Fruit fly (Drosophila melanogaster) whole organism, embryonic: Measurements from ENCODE around the gene CG10132.

Experiments
- Ada2b ChIP-seq: fragments of 200-800 bp; sonication (Bioruptor generic); IDR thresholded peaks from 2 replicates; pipeline ENCODE4 v1.3.6; 2022; ENCODE audit warnings: missing biosample characterization, missing genetic modification characterization
- Atf3 ChIP-seq: fragments of 200-800 bp; sonication (Bioruptor generic); optimal IDR thresholded peaks from 3 replicates; lab custom pipeline; 2016; ENCODE audit warnings: missing biosample characterization, missing genetic modification characterization
- CG10654 ChIP-seq: fragments of 200-800 bp; sonication (Bioruptor generic); optimal IDR thresholded peaks from 2 replicates; lab custom pipeline; 2016; ENCODE audit warnings: missing biosample characterization, missing genetic modification characterization
- CG12236 ChIP-seq: fragments of 200-800 bp; sonication (Bioruptor generic); optimal IDR thresholded peaks from 2 replicates; lab custom pipeline; 2016; ENCODE audit warnings: missing biosample characterization, missing genetic modification characterization
- CG12299 ChIP-seq: fragments of 200-800 bp; sonication (Bioruptor generic); optimal IDR thresholded peaks from 2 replicates; lab custom pipeline; 2018; ENCODE audit warnings: missing biosample characterization, mild to moderate bottlenecking, missing genetic modification characterization
- CG13424 ChIP-seq: fragments of 200-800 bp; sonication (Bioruptor generic); optimal IDR thresholded peaks from 2 replicates; lab custom pipeline; 2019; ENCODE audit warnings: missing biosample characterization, mild to moderate bottlenecking, missing genetic modification characterization, moderate library complexity
- CG14014 ChIP-seq: fragments of 200-800 bp; sonication (Bioruptor generic); IDR thresholded peaks from 2 replicates; pipeline ENCODE4 v1.3.6; 2022; ENCODE audit warnings: missing biosample characterization, missing genetic modification characterization
- CG14965 ChIP-seq: fragments of 200-800 bp; sonication (Bioruptor generic); optimal IDR thresholded peaks from 2 replicates; lab custom pipeline; 2016; ENCODE audit warnings: missing biosample characterization, missing genetic modification characterization, borderline replicate concordance
- CG1603 ChIP-seq: fragments of 200-800 bp; sonication (Bioruptor generic); optimal IDR thresholded peaks from 2 replicates; lab custom pipeline; 2019; ENCODE audit warnings: missing biosample characterization, mild to moderate bottlenecking, missing genetic modification characterization, moderate library complexity
- CG2116 ChIP-seq: fragments of 200-800 bp; sonication (Bioruptor generic); optimal IDR thresholded peaks from 3 replicates; lab custom pipeline; 2018; ENCODE audit warnings: missing biosample characterization, mild to moderate bottlenecking, missing genetic modification characterization
- CG2129 ChIP-seq: fragments of 200-800 bp; sonication (Bioruptor generic); IDR thresholded peaks from 2 replicates; pipeline ENCODE4 v1.3.6; 2022; ENCODE audit warnings: missing biosample characterization, missing genetic modification characterization; ENCODE audit not compliant: partially characterized antibody
- CG30403 ChIP-seq: fragments of 200-800 bp; sonication (Bioruptor generic); optimal IDR thresholded peaks from 3 replicates; lab custom pipeline; 2016; ENCODE audit warnings: missing biosample characterization, missing genetic modification characterization
- CG31441 ChIP-seq: fragments of 200-800 bp; sonication (Bioruptor generic); IDR thresholded peaks from 2 replicates; pipeline ENCODE4 v1.3.6; 2022; ENCODE audit warnings: missing biosample characterization, missing genetic modification characterization
- CG33213 ChIP-seq: fragments of 200-800 bp; sonication (Bioruptor generic); optimal IDR thresholded peaks from 3 replicates; lab custom pipeline; 2016; ENCODE audit warnings: missing biosample characterization, missing genetic modification characterization
- CG3838 ChIP-seq: fragments of 200-800 bp; sonication (Bioruptor generic); optimal IDR thresholded peaks from 3 replicates; lab custom pipeline; 2016; ENCODE audit warnings: missing biosample characterization, missing genetic modification characterization
- CG4820 ChIP-seq: fragments of 200-800 bp; sonication (Bioruptor generic); optimal IDR thresholded peaks from 3 replicates; lab custom pipeline; 2016; ENCODE audit warnings: missing biosample characterization, missing genetic modification characterization
- CG6813 ChIP-seq: fragments of 200-800 bp; sonication (Bioruptor generic); optimal IDR thresholded peaks from 2 replicates; lab custom pipeline; 2017; ENCODE audit warnings: missing biosample characterization, missing genetic modification characterization, mild to moderate bottlenecking, moderate library complexity, missing genetic modification reagents
- CG8359 ChIP-seq: fragments of 200-800 bp; sonication (Bioruptor generic); optimal IDR thresholded peaks from 2 replicates; lab custom pipeline; 2017; ENCODE audit warnings: missing biosample characterization, mild to moderate bottlenecking, missing genetic modification characterization, borderline replicate concordance
- CG9727 ChIP-seq: fragments of 200-800 bp; sonication (Bioruptor generic); optimal IDR thresholded peaks from 3 replicates; lab custom pipeline; 2017; ENCODE audit warnings: missing biosample characterization, mild to moderate bottlenecking, missing genetic modification characterization
- Camta ChIP-seq: fragments of 200-800 bp; sonication (Bioruptor generic); optimal IDR thresholded peaks from 2 replicates; lab custom pipeline; 2016; ENCODE audit warnings: missing biosample characterization, missing genetic modification characterization
- CoRest ChIP-seq: fragments of 200-800 bp; sonication (Bioruptor generic); optimal IDR thresholded peaks from 3 replicates; lab custom pipeline; 2018; ENCODE audit warnings: missing biosample characterization, mild to moderate bottlenecking, missing genetic modification characterization, moderate library complexity
- GATAe ChIP-seq: fragments of 200-800 bp; sonication (Bioruptor generic); conservative IDR thresholded peaks from 2 replicates; pipeline ENCODE4 v1.3.6; 2022; ENCODE audit warnings: missing biosample characterization, missing genetic modification characterization
- Gsc ChIP-seq: fragments of 200-800 bp; sonication (Bioruptor generic); IDR thresholded peaks from 2 replicates; pipeline ENCODE4 v1.3.6; 2022; ENCODE audit warnings: missing biosample characterization, missing genetic modification characterization
- HmgZ ChIP-seq: fragments of 200-800 bp; sonication (Bioruptor generic); optimal IDR thresholded peaks from 2 replicates; lab custom pipeline; 2018; ENCODE audit warnings: missing biosample characterization, mild to moderate bottlenecking, missing genetic modification characterization
- Lpt ChIP-seq: fragments of >200 bp; optimal IDR thresholded peaks from 2 replicates; lab custom pipeline; 2018; ENCODE audit warnings: missing biosample characterization, missing genetic modification characterization
- Med ChIP-seq: fragments of 200-800 bp; sonication (Bioruptor generic); peaks from one replicate; lab custom pipeline; 2016; ENCODE audit warnings: missing biosample characterization, missing genetic modification characterization, mild to moderate bottlenecking, inconsistent platforms, moderate library complexity
- Mrtf ChIP-seq: fragments of 200-800 bp; sonication (Bioruptor generic); IDR thresholded peaks from 3 replicates; pipeline ENCODE4 v1.3.6; 2022; ENCODE audit warnings: missing biosample characterization, missing genetic modification characterization
- Nf-YA ChIP-seq: fragments of 200-800 bp; sonication (Bioruptor generic); IDR thresholded peaks from 2 replicates; pipeline ENCODE4 v1.3.6; 2022; ENCODE audit warnings: missing biosample characterization, missing genetic modification characterization
- Ravus ChIP-seq: fragments of 200-800 bp; sonication (Bioruptor generic); IDR thresholded peaks from 2 replicates; pipeline ENCODE4 v1.3.6; 2022; ENCODE audit warnings: missing biosample characterization, missing genetic modification characterization
- Six4 ChIP-seq: fragments of 200-800 bp; sonication (Bioruptor generic); optimal IDR thresholded peaks from 2 replicates; lab custom pipeline; 2016; ENCODE audit warnings: missing biosample characterization, missing genetic modification characterization
- TFAM ChIP-seq: fragments of 200-800 bp; sonication (Bioruptor generic); optimal IDR thresholded peaks from 2 replicates; lab custom pipeline; 2017; ENCODE audit warnings: missing biosample characterization, missing genetic modification characterization, inconsistent platforms
- Vsx1 ChIP-seq: fragments of 200-800 bp; sonication (Bioruptor generic); optimal IDR thresholded peaks from 2 replicates; lab custom pipeline; 2017; ENCODE audit warnings: missing biosample characterization, mild to moderate bottlenecking, missing genetic modification characterization, missing genetic modification reagents
- YL-1 ChIP-seq: fragments of 200-800 bp; sonication (Bioruptor generic); optimal IDR thresholded peaks from 3 replicates; lab custom pipeline; 2017; ENCODE audit warnings: missing biosample characterization, mild to moderate bottlenecking, missing genetic modification characterization
- ac ChIP-seq: fragments of 200-800 bp; sonication (Bioruptor generic); optimal IDR thresholded peaks from 3 replicates; lab custom pipeline; 2017; ENCODE audit warnings: missing biosample characterization, mild to moderate bottlenecking, missing genetic modification characterization
- ap ChIP-seq: fragments of 200-800 bp; sonication (Bioruptor generic); IDR thresholded peaks from 2 replicates; pipeline ENCODE4 v1.3.6; 2022; ENCODE audit warnings: missing biosample characterization, missing genetic modification characterization
- bigmax ChIP-seq: fragments of 200-800 bp; sonication (Bioruptor generic); optimal IDR thresholded peaks from 2 replicates; lab custom pipeline; 2018; ENCODE audit warnings: missing biosample characterization, mild to moderate bottlenecking, missing genetic modification characterization
- chm ChIP-seq: fragments of 200-800 bp; sonication (Bioruptor generic); IDR thresholded peaks from 2 replicates; pipeline ENCODE4 v1.3.6; 2022; ENCODE audit warnings: missing biosample characterization, missing genetic modification characterization
- ci ChIP-seq: fragments of 200-800 bp; sonication (Bioruptor generic); IDR thresholded peaks from 3 replicates; pipeline ENCODE4 v1.3.6; 2022; ENCODE audit warnings: missing biosample characterization, missing genetic modification characterization
- cwo ChIP-seq: fragments of 200-800 bp; sonication (Bioruptor generic); optimal IDR thresholded peaks from 3 replicates; lab custom pipeline; 2017; ENCODE audit warnings: missing biosample characterization, missing genetic modification characterization, mild to moderate bottlenecking, moderate library complexity, missing genetic modification reagents
- dan ChIP-seq: fragments of 200-800 bp; sonication (Bioruptor generic); IDR thresholded peaks from 2 replicates; pipeline ENCODE4 v1.3.6; 2022; ENCODE audit warnings: missing biosample characterization, missing genetic modification characterization
- dm ChIP-seq: fragments of 200-800 bp; sonication (Bioruptor generic); optimal IDR thresholded peaks from 3 replicates; lab custom pipeline; 2016; ENCODE audit warnings: missing biosample characterization, missing genetic modification characterization
- en ChIP-seq: fragments of 200-800 bp; sonication (Bioruptor generic); optimal IDR thresholded peaks from 2 replicates; lab custom pipeline; 2016; ENCODE audit warnings: missing biosample characterization, missing genetic modification characterization
- gce ChIP-seq: fragments of 200-800 bp; sonication (Bioruptor generic); IDR thresholded peaks from 3 replicates; pipeline ENCODE4 v1.3.6; 2022; ENCODE audit warnings: missing biosample characterization, missing genetic modification characterization
- ham ChIP-seq: fragments of 200-800 bp; sonication (Bioruptor generic); IDR thresholded peaks from 2 replicates; pipeline ENCODE4 v1.3.6; 2022; ENCODE audit warnings: missing biosample characterization, missing genetic modification characterization
- nau ChIP-seq: fragments of 200-800 bp; sonication (Bioruptor generic); optimal IDR thresholded peaks from 3 replicates; lab custom pipeline; 2017; ENCODE audit warnings: missing biosample characterization, mild to moderate bottlenecking, missing genetic modification characterization, missing genetic modification reagents
- pan ChIP-seq, 4 experiments: fragments of >200 bp in 3 of 4; fragments of 200-800 bp in 1 of 4; sonication (Bioruptor generic) in 1 of 4; optimal IDR thresholded peaks in 3 of 4; IDR thresholded peaks in 1 of 4; 2 replicates each; pipeline versions ENCODE4 v1.3.6 to Lab custom; 2017 to 2022; ENCODE audit warnings: missing biosample characterization in 2 of 4, missing genetic modification characterization in 2 of 4, mixed read lengths in 1 of 4
- pho ChIP-seq: fragments of 200-800 bp; sonication (Bioruptor generic); optimal IDR thresholded peaks from 2 replicates; lab custom pipeline; 2016; ENCODE audit warnings: missing biosample characterization, missing genetic modification characterization
- so ChIP-seq: fragments of 200-800 bp; sonication (Bioruptor generic); IDR thresholded peaks from 3 replicates; pipeline ENCODE4 v1.3.6; 2022; ENCODE audit warnings: missing biosample characterization, missing genetic modification characterization
- unc-4 ChIP-seq: fragments of 200-800 bp; sonication (Bioruptor generic); IDR thresholded peaks from 2 replicates; pipeline ENCODE4 v1.3.6; 2022; ENCODE audit warnings: missing biosample characterization, missing genetic modification characterization; ENCODE audit not compliant: partially characterized antibody
- vnd ChIP-seq: fragments of 200-800 bp; sonication (Bioruptor generic); IDR thresholded peaks from 3 replicates; pipeline ENCODE4 v1.3.6; 2022; ENCODE audit warnings: missing biosample characterization, missing genetic modification characterization; ENCODE audit not compliant: partially characterized antibody

CG10132 gene

dm6 chr2L:19528308-19528707 lies 9.7 kb downstream of the CG10132 start (continued):
- TF ChIP-seq pan (optimal IDR thresholded peaks at IDR 0.05; lab: Kevin White, UChicago) (no peak), pan (GFP tag; optimal IDR thresholded peaks at IDR 0.05 in 1 of 2, IDR thresholded peaks at IDR 0.05 in 1 of 2) (peak in 1 of 2 experiments; percentile 98), pho (GFP tag; lab: Kevin White, UChicago) (peak; percentile 98), nau (no peak), Lpt (no peak), cwo (GFP tag; lab: Kevin White, UChicago) (peak; percentile 97), CG1603 (peak; percentile 86), Camta (GFP tag; lab: Kevin White, UChicago) (peak; percentile 92), vnd (no peak), Vsx1 (GFP tag; lab: Kevin White, UChicago) (peak; percentile 87), Mrtf (peak; percentile 95), Gsc (peak; percentile 66), Six4 (GFP tag; lab: Kevin White, UChicago) (peak; percentile 84), en (GFP tag; lab: Kevin White, UChicago) (peak; percentile 26), CG31441 (GFP tag; lab: Robert Waterston, UW) (peak; percentile 84), CG9727 (peak; percentile 95), Med (GFP tag; lab: Kevin White, UChicago) (peak; percentile 100), ap (GFP tag; lab: Robert Waterston, UW) (peak; percentile 81), CG2129 (no peak), Ravus (GFP tag; lab: Robert Waterston, UW) (peak; percentile 88), GATAe (GFP tag; lab: Robert Waterston, UW) (peak; percentile 95), dm (GFP tag; lab: Kevin White, UChicago) (peak; percentile 85), Nf-YA (peak; percentile 87), CG12299 (tag; lab: Kevin White, UChicago) (peak; percentile 95), so (GFP tag; lab: Robert Waterston, UW) (peak; percentile 95), bigmax (GFP tag; lab: Kevin White, UChicago) (peak; percentile 62), CG8359 (GFP tag; lab: Kevin White, UChicago) (peak; percentile 62), CoRest (tag; lab: Kevin White, UChicago) (peak; percentile 96), CG4820 (GFP tag; lab: Kevin White, UChicago) (peak; percentile 89), CG30403 (GFP tag; lab: Kevin White, UChicago) (peak; percentile 96), gce (GFP tag; lab: Robert Waterston, UW) (peak; percentile 77; the same call in 1 of the 3 replicates), Atf3 (GFP tag; lab: Kevin White, UChicago) (peak; percentile 85), ac (GFP tag; lab: Kevin White, UChicago) (peak; percentile 23), HmgZ (tag; lab: Kevin White, UChicago) (peak; percentile 99), chm (GFP tag; lab: Robert Waterston, UW) (peak; percentile 94), CG2116 (peak; percentile 70), CG10654 (peak; percentile 85), YL-1 (GFP tag; lab: Kevin White, UChicago) (peak; percentile 74), CG3838 (GFP tag; lab: Kevin White, UChicago) (peak; percentile 79), ci (GFP tag; lab: Robert Waterston, UW) (peak; percentile 96), dan (no peak), Ada2b (peak; percentile 97), CG13424 (tag; lab: Kevin White, UChicago) (peak; percentile 95), CG33213 (peak; percentile 94), ham (peak; percentile 95), CG6813 (peak; percentile 95), CG12236 (GFP tag; lab: Kevin White, UChicago) (peak; percentile 71), unc-4 (GFP tag; lab: Robert Waterston, UW) (0 out of 2 replicates have a peak, but pooled peaks have one; percentile 29), CG14014 (peak; percentile 98), CG14965 (peak; percentile 75), TFAM (GFP tag; lab: Kevin White, UChicago) (peak; percentile 51)
